Fruit fly (Drosophila melanogaster): ENCODE data around the gene CG42544.

DNA sequence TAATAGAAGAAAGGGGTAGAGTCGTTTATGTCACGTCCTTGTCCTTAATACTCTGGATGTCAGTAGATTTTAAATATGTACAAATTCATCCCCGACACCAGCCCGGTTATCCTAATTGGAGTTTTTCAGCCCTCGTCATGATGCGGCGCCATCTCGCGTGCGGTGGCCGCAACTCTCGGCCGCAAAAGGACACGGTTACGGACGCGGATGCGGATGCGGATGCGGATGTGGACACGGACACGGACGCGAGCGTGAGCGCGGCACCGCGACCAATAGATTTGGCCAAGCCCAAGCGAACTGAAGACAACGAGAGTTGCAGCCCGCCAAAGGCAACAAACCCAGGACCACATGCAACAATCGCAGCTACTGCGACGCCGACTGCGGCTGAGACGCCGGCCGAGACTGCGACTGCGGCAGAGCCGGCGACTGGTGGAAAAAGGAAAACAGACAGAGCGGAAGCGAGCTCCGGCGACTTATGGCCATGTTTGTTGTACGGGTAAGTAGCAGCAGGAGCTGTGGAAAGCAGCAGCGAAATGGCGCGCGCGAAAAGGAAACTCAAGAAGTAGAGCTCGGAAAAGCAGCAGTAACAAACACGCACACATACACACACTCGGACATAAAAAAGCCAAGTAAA, at the start of gene CG42544:
- TF ChIP-seq CG8478 (optimal IDR thresholded peaks at IDR 0.05): no peak
- TF ChIP-seq psq (optimal IDR thresholded peaks at IDR 0.05): no peak
- no peak for TF ChIP-seq usp (GFP tag; optimal IDR thresholded peaks at IDR 0.05)

Data from whole organism.